Fruit fly (Drosophila melanogaster) whole organism, prepupa: ENCODE data around the gene Met.

ENCODE experiments used
- Blimp-1 ChIP-seq: fragments of 200-800 bp; sonication (Bioruptor generic); optimal IDR thresholded peaks from 3 replicates; lab custom pipeline; 2017; ENCODE audit warnings: missing biosample characterization, missing genetic modification characterization, mild to moderate bottlenecking, moderate library complexity, missing genetic modification reagents
- CG10669 ChIP-seq: fragments of 200-800 bp; sonication (Bioruptor generic); optimal IDR thresholded peaks from 3 replicates; lab custom pipeline; 2018; ENCODE audit warnings: missing biosample characterization, mild to moderate bottlenecking, missing genetic modification characterization, moderate library complexity
- CG11294 ChIP-seq: fragments of 200-800 bp; sonication (Bioruptor generic); IDR thresholded peaks from 2 replicates; pipeline ENCODE4 v1.3.6; 2022; ENCODE audit warnings: missing biosample characterization, missing genetic modification characterization
- CG16779 ChIP-seq: fragments of 200-800 bp; sonication (Bioruptor generic); optimal IDR thresholded peaks from 3 replicates; lab custom pipeline; 2017; ENCODE audit warnings: missing biosample characterization, mild to moderate bottlenecking, missing genetic modification characterization
- CG31627 ChIP-seq: fragments of 200-800 bp; sonication (Bioruptor generic); optimal IDR thresholded peaks from 3 replicates; lab custom pipeline; 2016; ENCODE audit warnings: missing biosample characterization, missing genetic modification characterization
- CG34406 ChIP-seq: fragments of 200-800 bp; sonication (Bioruptor generic); optimal IDR thresholded peaks from 3 replicates; lab custom pipeline; 2016; ENCODE audit warnings: missing biosample characterization, missing genetic modification characterization
- CG6854 ChIP-seq: fragments of 200-800 bp; sonication (Bioruptor generic); optimal IDR thresholded peaks from 2 replicates; lab custom pipeline; 2017; ENCODE audit warnings: missing biosample characterization, mild to moderate bottlenecking, missing genetic modification characterization
- CG7368 ChIP-seq: fragments of 200-800 bp; sonication (Bioruptor generic); optimal IDR thresholded peaks from 3 replicates; lab custom pipeline; 2016; ENCODE audit warnings: missing biosample characterization, missing genetic modification characterization
- Lpt ChIP-seq: fragments of 200-800 bp; sonication (Bioruptor generic); optimal IDR thresholded peaks from 3 replicates; lab custom pipeline; 2016; ENCODE audit warnings: missing biosample characterization, missing genetic modification characterization
- fd85E ChIP-seq: fragments of 200-800 bp; sonication (Bioruptor generic); optimal IDR thresholded peaks from 3 replicates; lab custom pipeline; 2016; ENCODE audit warnings: missing biosample characterization, missing genetic modification characterization
- net ChIP-seq: fragments of 200-800 bp; sonication (Bioruptor generic); optimal IDR thresholded peaks from 3 replicates; lab custom pipeline; 2016; ENCODE audit warnings: missing biosample characterization, missing genetic modification characterization
- spab ChIP-seq: fragments of 200-800 bp; sonication (Bioruptor generic); optimal IDR thresholded peaks from 2 replicates; lab custom pipeline; 2017; ENCODE audit warnings: missing biosample characterization, mild to moderate bottlenecking, missing genetic modification characterization, missing genetic modification reagents
- svp ChIP-seq: fragments of 200-800 bp; sonication (Bioruptor generic); peaks from one replicate; lab custom pipeline; 2016; ENCODE audit warnings: missing biosample characterization, missing genetic modification characterization
- vri ChIP-seq: fragments of 200-800 bp; sonication (Bioruptor generic); optimal IDR thresholded peaks from 3 replicates; lab custom pipeline; 2016; ENCODE audit warnings: missing biosample characterization, mild to moderate bottlenecking, missing genetic modification characterization

DNA sequence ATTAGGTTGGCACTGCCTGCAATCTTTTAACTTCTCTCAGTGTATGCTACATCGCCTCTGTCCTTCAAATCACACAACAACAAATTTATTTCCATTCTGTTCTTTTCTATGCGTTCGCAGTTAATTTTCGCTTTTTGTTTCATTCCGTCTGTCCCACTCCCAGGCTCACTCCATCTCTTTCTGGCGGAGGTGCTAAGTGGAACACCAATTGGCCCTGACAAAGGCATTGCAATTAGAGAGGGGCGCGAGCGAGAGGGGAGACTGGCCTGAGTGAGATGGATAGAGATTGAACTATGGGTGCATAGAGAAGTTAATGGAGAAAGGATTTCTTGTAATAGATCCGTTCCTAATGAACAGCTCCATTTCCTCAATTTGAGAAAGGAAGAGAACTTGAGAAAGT, 24.6 kb downstream of the Met start:
- TF ChIP-seq fd85E (no peak), CG7368 (GFP tag; lab: Kevin White, UChicago) (no peak), Lpt (GFP tag; lab: Kevin White, UChicago) (no peak), Blimp-1 (GFP tag; lab: Kevin White, UChicago) (no peak), CG10669 (GFP tag; lab: Kevin White, UChicago) (no peak), net (GFP tag; lab: Kevin White, UChicago) (no peak), spab (GFP tag; lab: Kevin White, UChicago) (no peak), CG16779 (tag; lab: Kevin White, UChicago) (no peak), CG34406 (GFP tag; lab: Kevin White, UChicago) (no peak), vri (GFP tag; lab: Kevin White, UChicago) (no peak), CG11294 (GFP tag; lab: Robert Waterston, UW) (no peak), svp (GFP tag; lab: Kevin White, UChicago) (no peak), CG6854 (GFP tag; lab: Kevin White, UChicago) (no peak), CG31627 (GFP tag; lab: Kevin White, UChicago) (no peak)
